Fruit fly (Drosophila melanogaster) ovary, adult (tissue): ENCODE results near the gene Cf2.
A peak's percentile ranks its signal among the peaks of the same experiment; 100 is the strongest.

Experiments
- CG17801 ChIP-seq: fragments of 200-800 bp; optimal IDR thresholded peaks from 2 replicates; lab custom pipeline; 2019; ENCODE audit warnings: missing biosample characterization, mild to moderate bottlenecking, missing genetic modification characterization, moderate library complexity; ENCODE audit not compliant: partially characterized antibody

Cf2 gene

DNA sequence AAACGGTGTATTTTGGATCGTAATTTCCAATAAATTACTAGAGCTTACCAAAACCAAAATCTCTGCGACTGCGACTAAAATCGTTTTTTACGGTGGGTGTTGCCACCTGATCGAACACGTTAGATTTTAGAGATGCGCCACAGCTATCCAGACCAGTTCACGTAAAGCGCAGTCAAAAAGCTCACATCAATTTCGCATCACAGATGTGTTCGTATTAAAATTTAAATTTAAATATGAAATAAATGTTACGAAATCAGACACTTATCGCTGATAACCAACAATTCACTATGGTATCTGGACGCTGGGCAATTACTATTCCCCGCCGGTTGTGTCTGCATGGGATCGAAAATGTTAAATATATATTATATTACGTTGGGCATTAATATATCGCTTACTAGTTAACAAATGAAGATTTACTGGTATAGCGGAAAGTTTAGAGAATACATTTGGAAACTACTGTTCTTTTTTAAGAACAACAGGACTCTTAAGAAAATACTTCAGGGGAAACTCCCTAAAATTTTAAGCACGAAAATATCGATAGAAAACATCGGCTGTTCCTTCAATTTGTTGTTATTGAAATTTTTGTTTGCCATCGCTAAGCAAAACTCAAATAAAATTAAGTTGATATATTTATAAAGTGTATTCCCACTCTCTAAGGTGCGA, 35.6 kb downstream of the Cf2 start, which contains the start of the genes mxt and CG11927:
Gene mxt, minus strand, starts transcription at position 105 of the 663 bp plus-strand sequence.
Gene CG11927, plus strand, starts transcription at position 576 of the 663 bp plus-strand sequence.
- no peak for TF ChIP-seq CG17801 (GFP tag; lab: Kevin White, UChicago)

DNA sequence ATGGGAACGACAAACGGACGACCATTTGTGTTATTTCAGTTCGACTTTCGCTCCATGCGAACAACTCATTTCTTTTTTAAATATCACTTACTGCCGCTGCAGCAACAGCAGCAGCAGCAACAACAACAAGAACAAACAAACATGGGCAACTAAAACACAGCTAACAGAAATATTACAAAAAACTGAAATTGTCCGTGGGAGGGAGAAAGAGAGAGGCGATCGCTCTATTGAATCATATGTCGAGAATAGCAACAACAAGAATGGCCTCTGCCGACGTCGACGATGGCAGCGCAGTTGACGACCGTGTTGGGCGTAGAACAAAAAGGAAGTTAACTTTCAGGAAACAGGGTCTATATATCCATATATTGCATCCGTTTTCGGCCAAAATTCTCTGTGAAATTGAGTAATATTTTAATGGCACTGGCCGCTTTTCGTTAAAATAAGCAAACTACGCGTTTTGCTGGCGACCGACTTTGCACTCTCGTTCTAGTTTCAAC, 36.2 kb downstream of the Cf2 start:
- no peak for TF ChIP-seq CG17801 (GFP tag; lab: Kevin White, UChicago)

DNA sequence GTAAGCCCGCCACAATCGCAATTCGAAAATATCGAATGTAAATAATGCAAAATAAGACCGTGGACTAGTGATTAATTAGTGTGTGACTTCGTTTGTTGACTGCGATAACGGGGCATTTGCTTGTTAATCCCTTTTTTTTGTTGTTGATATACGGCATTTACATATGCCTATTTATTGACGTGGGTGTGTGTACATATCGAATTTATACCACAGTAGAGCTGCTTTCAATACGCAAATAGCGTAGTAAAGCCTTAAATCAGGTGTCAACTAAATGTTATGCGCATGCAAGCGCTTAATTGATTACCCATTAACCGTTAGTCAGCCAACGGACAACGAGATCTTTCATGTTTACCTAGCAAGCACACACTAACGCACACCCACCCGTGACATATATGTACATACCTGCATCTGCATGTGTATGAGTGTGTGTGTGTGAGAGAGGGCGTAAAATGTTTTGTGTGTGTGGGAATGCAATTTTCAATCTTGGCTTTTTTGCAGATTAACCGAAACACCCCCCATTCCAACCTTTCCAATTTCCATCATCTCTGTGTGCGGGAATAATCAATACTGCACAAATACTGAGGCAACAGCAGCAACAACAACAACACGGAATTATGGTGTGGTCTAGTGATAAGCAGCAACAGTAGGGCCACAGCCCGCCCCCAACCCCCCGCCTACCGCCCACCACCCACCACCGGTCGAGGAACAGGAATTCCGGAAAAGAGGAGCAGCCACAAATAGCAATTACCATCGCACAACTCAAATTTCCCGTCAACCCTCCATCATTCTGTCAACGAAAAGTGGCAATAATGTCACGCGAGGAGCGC, 44.2 kb downstream of the Cf2 start:
- no peak for TF ChIP-seq CG17801 (GFP tag; lab: Kevin White, UChicago)

DNA sequence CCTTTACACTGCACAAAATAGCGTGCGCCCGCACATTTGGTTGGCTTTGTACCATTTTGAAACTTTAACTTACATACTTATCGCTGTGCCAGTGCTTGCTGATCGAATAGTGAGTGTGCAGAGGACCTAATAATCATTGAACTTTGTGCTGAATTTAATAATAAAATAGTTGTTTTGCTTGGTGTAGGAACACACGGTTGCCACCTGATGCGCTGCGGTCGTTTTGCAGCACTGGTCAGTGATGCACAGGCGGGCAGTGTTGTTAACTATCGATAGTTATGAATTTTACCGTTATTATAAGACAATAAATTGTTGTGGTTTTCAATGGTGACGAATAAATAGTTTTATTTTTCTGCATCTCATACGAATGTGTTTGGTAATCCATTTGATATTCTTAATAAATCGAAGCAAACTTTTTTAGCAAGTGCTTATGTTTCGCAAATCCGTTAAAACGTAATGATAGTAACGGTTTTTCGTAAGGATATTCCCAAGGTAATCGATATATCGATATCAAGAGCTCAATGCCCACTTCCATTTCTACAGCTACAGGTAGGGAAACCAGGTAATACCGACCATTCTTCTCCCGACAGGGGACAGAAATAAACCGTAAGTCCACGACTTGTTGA, 45.0 kb downstream of the Cf2 start, which contains the start of the genes tank and CG12194:
Gene tank, minus strand, starts transcription at position 228 of the 626 bp plus-strand sequence.
Gene CG12194, plus strand, starts transcription at position 576 of the 626 bp plus-strand sequence.
- peak; percentile 93 for TF ChIP-seq CG17801 (GFP tag; lab: Kevin White, UChicago)

DNA sequence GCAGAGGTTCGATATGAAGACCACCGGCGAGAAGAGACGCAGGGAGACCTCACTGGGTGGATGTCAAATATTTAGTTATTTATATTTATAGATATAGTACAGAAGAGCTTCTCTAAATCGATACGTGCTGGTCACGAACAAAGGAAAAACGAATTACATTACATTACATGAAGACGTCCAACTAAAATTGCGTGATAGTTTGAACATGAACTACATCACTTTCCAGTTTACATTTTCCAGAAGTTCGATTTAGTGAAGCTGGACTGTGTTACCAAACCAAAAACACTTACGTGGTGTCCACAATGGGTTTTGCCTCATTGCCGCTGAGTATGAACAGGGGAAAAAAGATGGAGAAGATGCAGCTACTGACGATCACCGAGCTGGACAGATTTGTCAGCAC, 46.7 kb downstream of the Cf2 start:
- TF ChIP-seq CG17801 (GFP tag; lab: Kevin White, UChicago), result no peak

DNA sequence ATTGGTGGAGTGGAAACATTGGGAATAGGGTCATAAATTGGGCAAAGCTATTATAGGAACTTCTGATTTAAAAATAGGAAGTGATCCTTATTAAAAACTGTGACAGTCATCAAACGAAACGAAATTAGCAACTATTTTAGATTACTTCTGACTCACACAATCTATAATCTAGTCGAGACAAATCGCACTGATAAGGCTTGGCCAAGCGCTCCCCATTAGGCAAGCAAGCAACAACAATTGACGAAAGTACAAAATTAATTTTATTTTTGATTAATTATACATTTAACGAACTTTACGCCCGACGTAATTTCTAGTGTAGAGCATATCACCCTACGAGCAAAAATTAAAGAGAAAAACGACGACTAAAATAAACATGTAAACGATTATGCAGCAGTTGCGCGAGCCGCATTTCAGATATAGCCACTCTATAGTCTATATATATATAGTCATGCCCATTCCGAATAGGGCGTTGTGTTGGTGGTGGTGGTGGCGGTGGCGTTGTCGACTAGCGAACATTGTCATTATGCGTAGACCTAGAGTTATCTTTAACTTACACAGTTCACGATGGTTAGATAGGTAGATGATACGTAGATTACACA, 47.7 kb downstream of the Cf2 start, which contains the start of gene Ir25a:
Gene Ir25a, minus strand, starts transcription at position 210 of the 599 bp plus-strand sequence.
- no peak for TF ChIP-seq CG17801 (GFP tag; lab: Kevin White, UChicago)

DNA sequence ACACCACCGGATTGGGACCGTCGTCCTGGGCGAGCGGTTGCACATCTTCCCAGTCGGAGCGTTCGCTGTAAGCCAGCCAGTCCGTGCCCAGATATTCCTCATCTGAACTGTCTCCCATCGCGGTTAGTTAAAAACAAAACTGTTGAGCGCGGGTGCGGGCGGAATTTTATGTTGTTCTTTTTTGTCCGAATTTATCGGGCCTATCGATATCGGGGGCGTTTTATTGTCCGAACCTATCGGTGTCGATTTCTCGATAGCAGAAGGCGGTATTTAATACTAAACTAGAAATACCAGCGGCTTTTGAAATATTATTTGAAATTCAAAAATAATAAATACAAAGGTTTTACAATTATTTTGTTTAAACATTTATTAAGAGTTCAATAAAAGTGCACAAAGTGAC, 52.4 kb downstream of the Cf2 start, which contains the start of gene Fnta:
Gene Fnta, minus strand, starts transcription at position 204 of the 400 bp plus-strand sequence.
- TF ChIP-seq CG17801 (GFP tag; lab: Kevin White, UChicago), result peak; percentile 28

DNA sequence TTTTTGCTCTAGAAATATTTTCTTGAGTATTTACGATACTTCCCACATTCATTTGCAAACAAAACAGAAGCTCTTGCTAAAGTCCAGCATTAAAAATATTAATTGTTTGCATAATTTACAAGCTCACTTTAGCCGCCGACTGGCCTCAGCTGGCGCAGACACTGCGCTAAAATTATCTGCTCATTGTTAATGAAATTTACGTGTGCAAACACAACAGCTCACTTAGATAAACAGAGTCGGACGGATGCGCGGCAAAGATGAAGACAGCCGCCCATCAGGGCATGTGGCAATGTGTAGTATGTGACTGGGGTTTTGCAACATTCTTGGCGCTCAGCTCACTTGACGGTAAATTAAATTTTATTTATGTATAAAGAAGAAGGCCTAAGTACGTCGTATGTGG, 53.9 kb downstream of the Cf2 start:
- TF ChIP-seq CG17801 (GFP tag; lab: Kevin White, UChicago), result no peak
